Worm (Caenorhabditis elegans) whole organism, L4 larva: ENCODE measurements around the gene Y38C1AA.7.

Experiments
- ama-1 ChIP-seq: fragments of 150-350 bp; optimal IDR thresholded peaks from 2 replicates; lab custom pipeline; 2014; ENCODE audit warnings: inconsistent platforms, mixed read lengths
- nhr-237 ChIP-seq: sonication (generic microtip); optimal IDR thresholded peaks from 2 replicates; lab custom pipeline; 2017; ENCODE audit warnings: missing biosample characterization, missing genetic modification characterization
- nhr-25 ChIP-seq: sonication (generic microtip); optimal IDR thresholded peaks from 2 replicates; lab custom pipeline; 2017; ENCODE audit warnings: missing genetic modification characterization, mild to moderate bottlenecking, missing compliant biosample characterization, antibody characterized with exemption, moderate library complexity, borderline replicate concordance; ENCODE audit not compliant: insufficient read depth
- nhr-6 ChIP-seq: fragments of 150-350 bp; optimal IDR thresholded peaks from 2 replicates; lab custom pipeline; 2014; ENCODE audit warnings: missing biosample characterization, missing genetic modification characterization
- nhr-76 ChIP-seq: fragments of 150-350 bp; optimal IDR thresholded peaks from 2 replicates; lab custom pipeline; 2014; ENCODE audit warnings: missing biosample characterization, missing genetic modification characterization
- skn-1 ChIP-seq: fragments of 150-350 bp; optimal IDR thresholded peaks from 2 replicates; lab custom pipeline; 2014; ENCODE audit warnings: missing biosample characterization, missing genetic modification characterization
- snpc-4 ChIP-seq: fragments of 150-350 bp; optimal IDR thresholded peaks from 2 replicates; lab custom pipeline; 2014; ENCODE audit warnings: missing biosample characterization, missing genetic modification characterization
- spr-1 ChIP-seq: sonication (generic microtip); optimal IDR thresholded peaks from 2 replicates; lab custom pipeline; 2016; ENCODE audit warnings: mild to moderate bottlenecking, missing genetic modification characterization, missing compliant biosample characterization

DNA sequence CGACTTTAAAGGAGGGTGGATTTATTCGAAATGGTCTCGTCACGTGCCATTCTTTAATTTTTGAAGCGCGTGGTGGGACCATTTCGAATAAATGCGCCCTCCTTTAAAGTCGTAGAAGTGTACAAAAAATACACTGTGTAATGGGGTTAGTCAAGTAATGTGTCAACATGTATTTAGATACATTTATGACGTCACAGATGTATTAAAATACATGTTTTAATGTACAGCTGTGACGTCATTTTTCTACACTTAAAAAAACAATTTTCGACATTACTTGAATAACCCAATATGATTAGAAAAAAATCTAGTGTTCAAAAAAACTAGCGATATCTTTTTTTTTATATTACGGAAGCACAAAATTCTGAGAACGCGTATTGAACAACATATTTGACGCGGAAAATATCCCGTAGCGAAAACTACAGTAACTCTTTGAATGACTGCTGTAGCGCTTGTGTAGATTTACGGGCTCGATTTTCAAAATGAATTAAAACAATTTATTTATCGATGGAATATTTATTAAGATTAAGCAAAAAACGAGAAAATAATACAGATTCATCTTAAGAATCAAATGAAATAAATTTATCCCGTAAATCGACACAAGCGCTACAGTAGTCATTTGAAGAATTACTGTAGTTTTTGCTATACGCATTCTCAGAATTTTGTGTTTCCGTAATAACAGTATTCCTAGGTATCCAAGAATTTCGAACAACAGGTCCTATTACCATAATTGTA is 44.3 kb downstream of the Y38C1AA.7 start, which contains the start of gene gfrp-1:
- no peak for TF ChIP-seq skn-1 (tag; lab: Kevin White, UChicago)
- TF ChIP-seq nhr-76 = no peak
- TF ChIP-seq nhr-237 (tag; lab: Kevin White, UChicago) = no peak
- TF ChIP-seq nhr-25 = no peak
- TF ChIP-seq spr-1 (tag; lab: Kevin White, UChicago) = no peak
- no peak for TF ChIP-seq ama-1 (lab: Kevin White, UChicago)
- TF ChIP-seq snpc-4 = no peak
- TF ChIP-seq nhr-6 (tag; lab: Kevin White, UChicago) = no peak
